Fruit fly (Drosophila melanogaster): Measurements from ENCODE around the gene numb.
A peak's percentile ranks its signal among the peaks of the same experiment; 100 is the strongest.

The numb gene

dm6 chr2L:9467392-9467791, 30.1 kb downstream of the numb start:
- TF ChIP-seq CG10348 (GFP tag; IDR thresholded peaks at IDR 0.05) = no peak
- TF ChIP-seq CG12605 (GFP tag; IDR thresholded peaks at IDR 0.05) = no peak
- TF ChIP-seq CG4496 (GFP tag; IDR thresholded peaks at IDR 0.05) = no peak
- no peak for TF ChIP-seq D1 (tag; optimal IDR thresholded peaks at IDR 0.05)
- TF ChIP-seq CG34367 (tag; optimal IDR thresholded peaks at IDR 0.05) = no peak
- TF ChIP-seq rn (GFP tag; IDR thresholded peaks at IDR 0.05) = no peak
- TF ChIP-seq CG8301 (tag; optimal IDR thresholded peaks at IDR 0.05) = no peak
- TF ChIP-seq CG14655 (GFP tag; optimal IDR thresholded peaks at IDR 0.05) = no peak
- TF ChIP-seq CG17806 (tag; optimal IDR thresholded peaks at IDR 0.05) = no peak
- no peak for TF ChIP-seq CG8159 (tag; optimal IDR thresholded peaks at IDR 0.05)
- no peak for TF ChIP-seq CG32121 (GFP tag; IDR thresholded peaks at IDR 0.05)
- TF ChIP-seq Pif1B (GFP tag; optimal IDR thresholded peaks at IDR 0.05) = no peak
- no peak for TF ChIP-seq gl (tag; optimal IDR thresholded peaks at IDR 0.05)
- no peak for TF ChIP-seq CG15710 (tag; optimal IDR thresholded peaks at IDR 0.05)
- TF ChIP-seq EcR (GFP tag; optimal IDR thresholded peaks at IDR 0.05) = no peak
- TF ChIP-seq Ets98B (GFP tag; IDR thresholded peaks at IDR 0.05) = no peak
- TF ChIP-seq fd96Ca (GFP tag; IDR thresholded peaks at IDR 0.05) = no peak
- no peak for TF ChIP-seq Pif1A (GFP tag; optimal IDR thresholded peaks at IDR 0.05)
- TF ChIP-seq CG9948 (tag; optimal IDR thresholded peaks at IDR 0.05) = no peak
- TF ChIP-seq Snoo (tag; optimal IDR thresholded peaks at IDR 0.05) = no peak

- no peak for TF ChIP-seq gl (tag; optimal IDR thresholded peaks at IDR 0.05)
- TF ChIP-seq CG9948 (tag; optimal IDR thresholded peaks at IDR 0.05) = peak; percentile 35
- peak; percentile 36 for TF ChIP-seq CG14655 (GFP tag; optimal IDR thresholded peaks at IDR 0.05)
- TF ChIP-seq CG17806 (tag; optimal IDR thresholded peaks at IDR 0.05) = peak; percentile 1
- TF ChIP-seq CG8159 (tag; optimal IDR thresholded peaks at IDR 0.05) = peak; percentile 33
- peak; percentile 15 for TF ChIP-seq CG8301 (tag; optimal IDR thresholded peaks at IDR 0.05)
- no peak for TF ChIP-seq Snoo (tag; optimal IDR thresholded peaks at IDR 0.05)
- TF ChIP-seq CG10348 (GFP tag; IDR thresholded peaks at IDR 0.05) = no peak
- peak; percentile 19 for TF ChIP-seq CG15710 (tag; optimal IDR thresholded peaks at IDR 0.05)
- peak; percentile 2 for TF ChIP-seq Pif1A (GFP tag; optimal IDR thresholded peaks at IDR 0.05)
Measured at dm6 chr2L:9487468-9487867, 50.2 kb downstream of the numb start.

dm6 chr2L:9490788-9491187, 53.5 kb downstream of the numb start:
- TF ChIP-seq CG4496 (GFP tag; IDR thresholded peaks at IDR 0.05) (peak; percentile 94), CG10348 (GFP tag; IDR thresholded peaks at IDR 0.05) (no peak), CG8159 (tag; optimal IDR thresholded peaks at IDR 0.05) (peak; percentile 62), CG12605 (GFP tag; IDR thresholded peaks at IDR 0.05) (peak; percentile 71), CG8301 (tag; optimal IDR thresholded peaks at IDR 0.05) (peak; percentile 29), CG17806 (tag; optimal IDR thresholded peaks at IDR 0.05) (peak; percentile 55), Snoo (tag; optimal IDR thresholded peaks at IDR 0.05) (peak; percentile 82), CG32121 (GFP tag; IDR thresholded peaks at IDR 0.05) (peak; percentile 70), gl (tag; optimal IDR thresholded peaks at IDR 0.05) (peak; percentile 66), CG13204 (GFP tag; optimal IDR thresholded peaks at IDR 0.05) (peak; percentile 11), CG9948 (tag; optimal IDR thresholded peaks at IDR 0.05) (peak; percentile 19), Pif1B (GFP tag; optimal IDR thresholded peaks at IDR 0.05) (peak; percentile 68), fd96Ca (GFP tag; IDR thresholded peaks at IDR 0.05) (peak; percentile 71; the same call in 2 of the 3 replicates), CG14655 (GFP tag; optimal IDR thresholded peaks at IDR 0.05) (peak; percentile 62), Pif1A (GFP tag; optimal IDR thresholded peaks at IDR 0.05) (peak; percentile 56), rn (GFP tag; IDR thresholded peaks at IDR 0.05) (no peak), D1 (tag; optimal IDR thresholded peaks at IDR 0.05) (no peak), CG34367 (tag; optimal IDR thresholded peaks at IDR 0.05) (no peak), Ets98B (GFP tag; IDR thresholded peaks at IDR 0.05) (peak; percentile 82)

- TF ChIP-seq CG10348 (GFP tag; IDR thresholded peaks at IDR 0.05) = no peak
- peak; percentile 11 for TF ChIP-seq CG9948 (tag; optimal IDR thresholded peaks at IDR 0.05)
- TF ChIP-seq CG15710 (tag; optimal IDR thresholded peaks at IDR 0.05) = no peak
- TF ChIP-seq fd96Ca (GFP tag; IDR thresholded peaks at IDR 0.05) = no peak
- TF ChIP-seq CG13204 (GFP tag; optimal IDR thresholded peaks at IDR 0.05) = no peak
- TF ChIP-seq gl (tag; optimal IDR thresholded peaks at IDR 0.05) = no peak
- TF ChIP-seq CG4496 (GFP tag; IDR thresholded peaks at IDR 0.05) = 0 out of 3 replicates have a peak, but pooled peaks have one; percentile 34
- peak; percentile 32 for TF ChIP-seq Snoo (tag; optimal IDR thresholded peaks at IDR 0.05)
- TF ChIP-seq rn (GFP tag; IDR thresholded peaks at IDR 0.05) = no peak
- peak; percentile 19 for TF ChIP-seq CG14655 (GFP tag; optimal IDR thresholded peaks at IDR 0.05)
- TF ChIP-seq CG34367 (tag; optimal IDR thresholded peaks at IDR 0.05) = no peak
- TF ChIP-seq CG17806 (tag; optimal IDR thresholded peaks at IDR 0.05) = peak; percentile 26
- peak; percentile 24 for TF ChIP-seq CG8301 (tag; optimal IDR thresholded peaks at IDR 0.05)
- peak; percentile 28 for TF ChIP-seq Pif1A (GFP tag; optimal IDR thresholded peaks at IDR 0.05)
- TF ChIP-seq CG8159 (tag; optimal IDR thresholded peaks at IDR 0.05) = peak; percentile 52
- peak; percentile 47 for TF ChIP-seq CG32121 (GFP tag; IDR thresholded peaks at IDR 0.05)
- TF ChIP-seq D1 (tag; optimal IDR thresholded peaks at IDR 0.05) = no peak
- TF ChIP-seq CG12605 (GFP tag; IDR thresholded peaks at IDR 0.05) = 0 out of 2 replicates have a peak, but pooled peaks have one; percentile 24
- TF ChIP-seq Ets98B (GFP tag; IDR thresholded peaks at IDR 0.05) = 0 out of 2 replicates have a peak, but pooled peaks have one; percentile 34
- peak; percentile 69 for TF ChIP-seq EcR (GFP tag; optimal IDR thresholded peaks at IDR 0.05)
- TF ChIP-seq Pif1B (GFP tag; optimal IDR thresholded peaks at IDR 0.05) = peak; percentile 30
Measured at dm6 chr2L:9493375-9494263, 56.4 kb downstream of the numb start.
